Fruit fly (Drosophila melanogaster) whole organism, embryonic: ENCODE results near the gene Rrp1.

Experiments
- BEAF-32 ChIP-seq: fragments of 200-800 bp; sonication (Bioruptor generic); optimal IDR thresholded peaks from 3 replicates; lab custom pipeline; 2017; ENCODE audit warnings: missing biosample characterization, missing genetic modification characterization, mild to moderate bottlenecking, moderate library complexity, missing genetic modification reagents
- BtbVII ChIP-seq: fragments of 200-800 bp; sonication (Bioruptor generic); optimal IDR thresholded peaks from 3 replicates; lab custom pipeline; 2017; ENCODE audit warnings: missing biosample characterization, mild to moderate bottlenecking, missing genetic modification characterization
- CG10543 ChIP-seq: fragments of 200-800 bp; sonication (Bioruptor generic); optimal IDR thresholded peaks from 3 replicates; lab custom pipeline; 2017; ENCODE audit warnings: missing biosample characterization, mild to moderate bottlenecking, missing genetic modification characterization, moderate library complexity
- CG10979 ChIP-seq: fragments of 200-800 bp; sonication (Bioruptor generic); optimal IDR thresholded peaks from 2 replicates; lab custom pipeline; 2018; ENCODE audit warnings: missing biosample characterization, mild to moderate bottlenecking, missing genetic modification characterization, moderate library complexity
- CG11456 ChIP-seq: fragments of 200-800 bp; sonication (Bioruptor generic); IDR thresholded peaks from 3 replicates; pipeline ENCODE4 v1.3.6; 2022; ENCODE audit warnings: missing biosample characterization, missing genetic modification characterization
- CG12104 ChIP-seq: fragments of 200-800 bp; sonication (Bioruptor generic); optimal IDR thresholded peaks from 3 replicates; lab custom pipeline; 2016; ENCODE audit warnings: missing biosample characterization, missing genetic modification characterization
- CG12659 ChIP-seq: fragments of 200-800 bp; sonication (Bioruptor generic); optimal IDR thresholded peaks from 3 replicates; lab custom pipeline; 2017; ENCODE audit warnings: mild to moderate bottlenecking, missing biosample characterization, missing genetic modification reagents, missing genetic modification characterization
- CG13287 ChIP-seq: fragments of 200-800 bp; sonication (Bioruptor generic); IDR thresholded peaks from 2 replicates; pipeline ENCODE4 v1.3.6; 2022; ENCODE audit warnings: missing biosample characterization, missing genetic modification characterization; ENCODE audit not compliant: partially characterized antibody
- CG14050 ChIP-seq: fragments of 200-800 bp; sonication (Bioruptor generic); IDR thresholded peaks from 3 replicates; pipeline ENCODE4 v1.3.6; 2022; ENCODE audit warnings: missing biosample characterization, missing genetic modification characterization
- CG17612 ChIP-seq: fragments of 200-800 bp; sonication (Bioruptor generic); IDR thresholded peaks from 2 replicates; pipeline ENCODE4 v1.3.6; 2022; ENCODE audit warnings: missing biosample characterization, missing genetic modification characterization
- CG17829 ChIP-seq: fragments of 200-800 bp; optimal IDR thresholded peaks from 2 replicates; lab custom pipeline; 2019; ENCODE audit warnings: missing biosample characterization, mild to moderate bottlenecking, missing genetic modification characterization, moderate library complexity
- CG18476 ChIP-seq: fragments of 200-800 bp; sonication (Bioruptor generic); optimal IDR thresholded peaks from 2 replicates; lab custom pipeline; 2016; ENCODE audit warnings: missing biosample characterization, mild to moderate bottlenecking, missing genetic modification characterization
- CG2116 ChIP-seq: fragments of 200-800 bp; sonication (Bioruptor generic); optimal IDR thresholded peaks from 3 replicates; lab custom pipeline; 2018; ENCODE audit warnings: missing biosample characterization, mild to moderate bottlenecking, missing genetic modification characterization
- CG2889 ChIP-seq: fragments of 200-800 bp; sonication (Bioruptor generic); IDR thresholded peaks from 3 replicates; pipeline ENCODE4 v1.3.6; 2022; ENCODE audit warnings: missing biosample characterization, missing genetic modification characterization
- CG30431 ChIP-seq: fragments of 200-800 bp; sonication (Bioruptor generic); optimal IDR thresholded peaks from 2 replicates; lab custom pipeline; 2017; ENCODE audit warnings: missing biosample characterization, missing genetic modification characterization
- CG31441 ChIP-seq: fragments of 200-800 bp; sonication (Bioruptor generic); IDR thresholded peaks from 2 replicates; pipeline ENCODE4 v1.3.6; 2022; ENCODE audit warnings: missing biosample characterization, missing genetic modification characterization
- CG3838 ChIP-seq: fragments of 200-800 bp; sonication (Bioruptor generic); optimal IDR thresholded peaks from 3 replicates; lab custom pipeline; 2016; ENCODE audit warnings: missing biosample characterization, missing genetic modification characterization
- CG4617 ChIP-seq: fragments of 200-800 bp; sonication (Bioruptor generic); optimal IDR thresholded peaks from 3 replicates; lab custom pipeline; 2016; ENCODE audit warnings: missing biosample characterization, missing genetic modification characterization, borderline replicate concordance
- CG4854 ChIP-seq: fragments of 200-800 bp; sonication (Bioruptor generic); optimal IDR thresholded peaks from 2 replicates; lab custom pipeline; 2016; ENCODE audit warnings: missing biosample characterization, missing genetic modification characterization, inconsistent platforms
- CG7357 ChIP-seq: fragments of 200-800 bp; sonication (Bioruptor generic); IDR thresholded peaks from 3 replicates; pipeline ENCODE4 v1.3.6; 2022; ENCODE audit warnings: missing biosample characterization, missing genetic modification characterization
- CG9727 ChIP-seq: fragments of 200-800 bp; sonication (Bioruptor generic); optimal IDR thresholded peaks from 3 replicates; lab custom pipeline; 2017; ENCODE audit warnings: missing biosample characterization, mild to moderate bottlenecking, missing genetic modification characterization
- CG9876 ChIP-seq: fragments of 200-800 bp; sonication (Bioruptor generic); optimal IDR thresholded peaks from 2 replicates; lab custom pipeline; 2016; ENCODE audit warnings: missing biosample characterization, missing genetic modification characterization
- Dll ChIP-seq: fragments of 200-800 bp; sonication (Bioruptor generic); IDR thresholded peaks from 4 replicates; pipeline ENCODE4 v1.3.6; 2022; ENCODE audit warnings: missing biosample characterization, missing genetic modification characterization; ENCODE audit not compliant: partially characterized antibody
- Dp ChIP-seq: fragments of 200-800 bp; sonication (Bioruptor generic); optimal IDR thresholded peaks from 2 replicates; lab custom pipeline; 2018; ENCODE audit warnings: missing biosample characterization, mild to moderate bottlenecking, missing genetic modification characterization, moderate library complexity
- ERR ChIP-seq: fragments of 200-800 bp; sonication (Bioruptor generic); optimal IDR thresholded peaks from 2 replicates; lab custom pipeline; 2016; ENCODE audit warnings: missing biosample characterization, missing genetic modification characterization
- GATAe ChIP-seq: fragments of 200-800 bp; sonication (Bioruptor generic); conservative IDR thresholded peaks from 2 replicates; pipeline ENCODE4 v1.3.6; 2022; ENCODE audit warnings: missing biosample characterization, missing genetic modification characterization
- HLHmδ ChIP-seq: fragments of 200-800 bp; sonication (Bioruptor generic); optimal IDR thresholded peaks from 2 replicates; lab custom pipeline; 2018; ENCODE audit warnings: missing biosample characterization, mild to moderate bottlenecking, missing genetic modification characterization, moderate library complexity
- Hmr ChIP-seq: fragments of 200-800 bp; sonication (Bioruptor generic); optimal IDR thresholded peaks from 3 replicates; lab custom pipeline; 2017; ENCODE audit warnings: mild to moderate bottlenecking, missing biosample characterization, missing genetic modification reagents, missing genetic modification characterization
- Hr39 ChIP-seq: fragments of >200 bp; optimal IDR thresholded peaks from 2 replicates; lab custom pipeline; 2017
- Kr ChIP-seq: fragments of 200-800 bp; sonication (Bioruptor generic); optimal IDR thresholded peaks from 2 replicates; lab custom pipeline; 2017; ENCODE audit warnings: missing biosample characterization, mild to moderate bottlenecking, missing genetic modification characterization
- Lim3 ChIP-seq: fragments of 200-800 bp; sonication (Bioruptor generic); IDR thresholded peaks from 2 replicates; pipeline ENCODE4 v1.3.6; 2022; ENCODE audit warnings: missing biosample characterization, missing genetic modification characterization
- Nf-YB ChIP-seq: fragments of 200-800 bp; sonication (Bioruptor generic); optimal IDR thresholded peaks from 3 replicates; lab custom pipeline; 2019; ENCODE audit warnings: missing biosample characterization, mild to moderate bottlenecking, missing genetic modification characterization, moderate library complexity
- Rx ChIP-seq: fragments of 200-800 bp; sonication (Bioruptor generic); IDR thresholded peaks from 2 replicates; pipeline ENCODE4 v1.3.6; 2022; ENCODE audit warnings: missing biosample characterization, missing genetic modification characterization
- Sin3A ChIP-seq: fragments of >200 bp; optimal IDR thresholded peaks from 2 replicates; lab custom pipeline; 2018
- Sry-δ ChIP-seq: fragments of 200-800 bp; sonication (Bioruptor generic); optimal IDR thresholded peaks from 2 replicates; lab custom pipeline; 2016; ENCODE audit warnings: missing biosample characterization, missing genetic modification characterization
- ash1 ChIP-seq: fragments of 200-800 bp; sonication (Bioruptor generic); optimal IDR thresholded peaks from 2 replicates; lab custom pipeline; 2018; ENCODE audit warnings: missing biosample characterization, mild to moderate bottlenecking, missing genetic modification characterization
- dmrt11E ChIP-seq: fragments of 200-800 bp; sonication (Bioruptor generic); optimal IDR thresholded peaks from 3 replicates; lab custom pipeline; 2018; ENCODE audit warnings: missing biosample characterization, mild to moderate bottlenecking, missing genetic modification characterization, moderate library complexity
- fd96Cb ChIP-seq: fragments of 200-800 bp; sonication (Bioruptor generic); optimal IDR thresholded peaks from 2 replicates; lab custom pipeline; 2018; ENCODE audit warnings: missing biosample characterization, mild to moderate bottlenecking, missing genetic modification characterization, moderate library complexity
- fu2 ChIP-seq: fragments of 200-800 bp; sonication (Bioruptor generic); optimal IDR thresholded peaks from 2 replicates; lab custom pipeline; 2016; ENCODE audit warnings: missing biosample characterization, missing genetic modification characterization
- gcm2 ChIP-seq: fragments of 200-800 bp; sonication (Bioruptor generic); optimal IDR thresholded peaks from 2 replicates; lab custom pipeline; 2016; ENCODE audit warnings: missing biosample characterization, missing genetic modification characterization
- hb ChIP-seq: fragments of 200-800 bp; sonication (Bioruptor generic); IDR thresholded peaks from 3 replicates; pipeline ENCODE4 v1.3.6; 2022; ENCODE audit warnings: missing biosample characterization, missing genetic modification characterization; ENCODE audit not compliant: partially characterized antibody
- pan ChIP-seq, 4 experiments: fragments of >200 bp in 3 of 4; fragments of 200-800 bp in 1 of 4; sonication (Bioruptor generic) in 1 of 4; optimal IDR thresholded peaks in 3 of 4; IDR thresholded peaks in 1 of 4; 2 replicates each; pipeline versions ENCODE4 v1.3.6 to Lab custom; 2017 to 2022; ENCODE audit warnings: missing biosample characterization in 2 of 4, missing genetic modification characterization in 2 of 4, mixed read lengths in 1 of 4
- pfk ChIP-seq: fragments of 200-800 bp; sonication (Bioruptor generic); optimal IDR thresholded peaks from 2 replicates; lab custom pipeline; 2018; ENCODE audit warnings: missing biosample characterization, mild to moderate bottlenecking, missing genetic modification characterization, moderate library complexity
- phol ChIP-seq: fragments of 200-800 bp; sonication (Bioruptor generic); optimal IDR thresholded peaks from 3 replicates; lab custom pipeline; 2018; ENCODE audit warnings: missing biosample characterization, mild to moderate bottlenecking, missing genetic modification characterization, moderate library complexity
- schlank ChIP-seq: fragments of 200-800 bp; sonication (Bioruptor generic); optimal IDR thresholded peaks from 2 replicates; lab custom pipeline; 2018; ENCODE audit warnings: missing biosample characterization, mild to moderate bottlenecking, missing genetic modification characterization
- sens ChIP-seq: fragments of 200-800 bp; sonication (Bioruptor generic); peaks from one replicate; lab custom pipeline; 2016; ENCODE audit warnings: missing biosample characterization, missing genetic modification characterization
- sim ChIP-seq: fragments of 200-800 bp; sonication (Bioruptor generic); IDR thresholded peaks from 2 replicates; pipeline ENCODE4 v1.3.6; 2022; ENCODE audit warnings: missing biosample characterization, missing genetic modification characterization
- sna ChIP-seq: fragments of 200-800 bp; sonication (Bioruptor generic); IDR thresholded peaks from 2 replicates; pipeline ENCODE4 v1.3.6; 2022; ENCODE audit warnings: missing biosample characterization, missing genetic modification characterization; ENCODE audit not compliant: partially characterized antibody
- twi ChIP-seq: fragments of 200-800 bp; optimal IDR thresholded peaks from 2 replicates; lab custom pipeline; 2019; ENCODE audit warnings: missing biosample characterization, mild to moderate bottlenecking, missing genetic modification characterization, moderate library complexity
- usp ChIP-seq: fragments of >200 bp; optimal IDR thresholded peaks from 2 replicates; lab custom pipeline; 2017; ENCODE audit warnings: missing biosample characterization, missing genetic modification characterization
- vfl ChIP-seq: fragments of 200-800 bp; sonication (Bioruptor generic); optimal IDR thresholded peaks from 2 replicates; lab custom pipeline; 2016; ENCODE audit warnings: missing biosample characterization, missing genetic modification characterization
- z ChIP-seq: fragments of 200-800 bp; sonication (Bioruptor generic); IDR thresholded peaks from 3 replicates; pipeline ENCODE4 v1.3.6; 2022; ENCODE audit warnings: missing biosample characterization, missing genetic modification characterization

Rrp1 gene

dm6 chr2L:2979091-2979490 is 6.8 kb upstream of the Rrp1 start, which contains the start of gene CG9643 (continued):
- no peak for TF ChIP-seq schlank (tag; lab: Kevin White, UChicago)
- TF ChIP-seq CG17612 (GFP tag; lab: Robert Waterston, UW): no peak
- no peak for TF ChIP-seq sna (GFP tag; lab: Robert Waterston, UW)
- TF ChIP-seq pfk: peak; percentile 98
- TF ChIP-seq sens: no peak
- no peak for TF ChIP-seq Lim3 (GFP tag; lab: Robert Waterston, UW)
- no peak for TF ChIP-seq CG14050 (GFP tag; lab: Robert Waterston, UW)
- TF ChIP-seq CG10979 (tag; lab: Kevin White, UChicago): no peak
- no peak for TF ChIP-seq Rx (GFP tag; lab: Robert Waterston, UW)
- no peak for TF ChIP-seq fd96Cb (tag; lab: Kevin White, UChicago)
- TF ChIP-seq Sin3A (lab: Kevin White, UChicago): peak; percentile 8
- TF ChIP-seq CG13287 (GFP tag; lab: Robert Waterston, UW): peak; percentile 44
- no peak for TF ChIP-seq CG9876
- peak; percentile 73 for TF ChIP-seq Dp (GFP tag; lab: Kevin White, UChicago)
- TF ChIP-seq twi (tag; lab: Kevin White, UChicago): no peak
- TF ChIP-seq gcm2 (GFP tag; lab: Kevin White, UChicago): no peak
- TF ChIP-seq CG9727 (GFP tag; lab: Kevin White, UChicago): no peak
- no peak for TF ChIP-seq vfl
- TF ChIP-seq GATAe (GFP tag; lab: Robert Waterston, UW): no peak
- TF ChIP-seq CG4854 (GFP tag; lab: Kevin White, UChicago): no peak
- no peak for TF ChIP-seq Nf-YB (GFP tag; lab: Kevin White, UChicago)
- TF ChIP-seq ash1: no peak
- no peak for TF ChIP-seq Hr39
- no peak for TF ChIP-seq hb (GFP tag; lab: Robert Waterston, UW)
- TF ChIP-seq dmrt11E (tag; lab: Kevin White, UChicago): no peak
- TF ChIP-seq CG7357: no peak
- no peak for TF ChIP-seq CG2889 (GFP tag; lab: Robert Waterston, UW)
- no peak for TF ChIP-seq HLHmδ (GFP tag; lab: Kevin White, UChicago)
- peak; percentile 33 for TF ChIP-seq phol (tag; lab: Kevin White, UChicago)
- TF ChIP-seq BEAF-32 (GFP tag; lab: Kevin White, UChicago): peak; percentile 19
- no peak for TF ChIP-seq CG18476
- TF ChIP-seq CG12659 (GFP tag; lab: Kevin White, UChicago): peak; percentile 64
- no peak for TF ChIP-seq sim (GFP tag; lab: Robert Waterston, UW)
- TF ChIP-seq CG4617: peak; percentile 47
- TF ChIP-seq CG17829: peak; percentile 44
- TF ChIP-seq fu2 (GFP tag; lab: Kevin White, UChicago): no peak
- TF ChIP-seq usp (GFP tag; lab: Kevin White, UChicago): no peak
- TF ChIP-seq Kr (GFP tag; lab: Kevin White, UChicago): no peak
- no peak for TF ChIP-seq pan (optimal IDR thresholded peaks at IDR 0.05; lab: Kevin White, UChicago)
- TF ChIP-seq pan (GFP tag; optimal IDR thresholded peaks at IDR 0.05 in 1 of 2, IDR thresholded peaks at IDR 0.05 in 1 of 2): no peak
- TF ChIP-seq CG11456: no peak
- TF ChIP-seq z (GFP tag; lab: Robert Waterston, UW): no peak
- no peak for TF ChIP-seq ERR (GFP tag; lab: Kevin White, UChicago)
- peak; percentile 49 for TF ChIP-seq CG2116
- TF ChIP-seq BtbVII (GFP tag; lab: Kevin White, UChicago): no peak
- TF ChIP-seq Dll (GFP tag; lab: Robert Waterston, UW): 0 out of 4 replicates have a peak, but pooled peaks have one; percentile 43
- TF ChIP-seq CG31441: no peak
- TF ChIP-seq CG3838 (GFP tag; lab: Kevin White, UChicago): no peak
- peak; percentile 14 for TF ChIP-seq Sry-δ (GFP tag; lab: Kevin White, UChicago)
- no peak for TF ChIP-seq CG12104 (GFP tag; lab: Kevin White, UChicago)
- TF ChIP-seq CG10543 (GFP tag; lab: Kevin White, UChicago): no peak
- TF ChIP-seq Hmr: no peak
- TF ChIP-seq CG30431 (GFP tag; lab: Kevin White, UChicago): no peak
